Worm (Caenorhabditis elegans) whole organism, young adult: ENCODE data around the gene spin-2.

Experiments used
- F49E8.2 ChIP-seq: sonication (generic microtip); optimal IDR thresholded peaks from 3 replicates; lab custom pipeline; 2017; ENCODE audit warnings: missing genetic modification characterization, mild to moderate bottlenecking, missing compliant biosample characterization, antibody characterized with exemption, moderate library complexity; ENCODE audit not compliant: insufficient read depth
- K11D2.4 ChIP-seq: fragments of 200-800 bp; sonication (Bioruptor generic); IDR thresholded peaks from 2 replicates; pipeline ENCODE4 v1.3.6; 2022; ENCODE audit warnings: missing genetic modification reagents, missing genetic modification characterization, missing compliant biosample characterization
- Y67H2A.10 ChIP-seq: fragments of 200-800 bp; sonication (Bioruptor generic); conservative IDR thresholded peaks from 2 replicates; pipeline ENCODE4 v1.3.6; 2022; ENCODE audit warnings: missing genetic modification reagents, missing genetic modification characterization, missing compliant biosample characterization
- aptf-3 ChIP-seq: fragments of 200-800 bp; sonication (Bioruptor generic); IDR thresholded peaks from 2 replicates; pipeline ENCODE4 v1.3.6; 2022; ENCODE audit warnings: missing genetic modification characterization, missing compliant biosample characterization
- attf-3 ChIP-seq: fragments of 200-800 bp; sonication (Bioruptor generic); conservative IDR thresholded peaks from 2 replicates; pipeline ENCODE4 v1.3.6; 2022; ENCODE audit warnings: missing genetic modification reagents, missing genetic modification characterization, missing compliant biosample characterization
- cebp-1 ChIP-seq, 2 experiments: fragments of 200-800 bp in 1 of 2; sonication (Bioruptor generic) in 1 of 2; sonication (generic microtip) in 1 of 2; IDR thresholded peaks in 1 of 2; optimal IDR thresholded peaks in 1 of 2; 2 replicates each; pipeline versions ENCODE4 v1.3.6 to Lab custom; 2017 to 2022; ENCODE audit warnings: missing compliant biosample characterization in 2 of 2, missing genetic modification characterization in 2 of 2, mild to moderate bottlenecking in 1 of 2, missing genetic modification reagents in 1 of 2, moderate library complexity in 1 of 2
- ceh-27 ChIP-seq: fragments of 200-800 bp; sonication (Bioruptor generic); optimal IDR thresholded peaks from 2 replicates; lab custom pipeline; 2018; ENCODE audit warnings: mild to moderate bottlenecking, missing genetic modification characterization, moderate library complexity, missing compliant biosample characterization
- chd-7 ChIP-seq: sonication (generic microtip); optimal IDR thresholded peaks from 2 replicates; lab custom pipeline; 2016; ENCODE audit warnings: mild to moderate bottlenecking, missing genetic modification characterization, moderate library complexity, missing compliant biosample characterization
- die-1 ChIP-seq: sonication (generic microtip); optimal IDR thresholded peaks from 2 replicates; lab custom pipeline; 2016; ENCODE audit warnings: missing genotype, mild to moderate bottlenecking, missing genetic modification characterization, missing compliant biosample characterization
- dpl-1 ChIP-seq: fragments of 150-350 bp; optimal IDR thresholded peaks from 2 replicates; lab custom pipeline; 2014; ENCODE audit warnings: missing biosample characterization, missing genetic modification reagents, missing genetic modification characterization
- efl-1 ChIP-seq: fragments of 150-350 bp; optimal IDR thresholded peaks from 2 replicates; lab custom pipeline; 2014; ENCODE audit warnings: missing biosample characterization, missing genetic modification reagents, missing genetic modification characterization
- egl-18 ChIP-seq: fragments of 200-800 bp; sonication (Bioruptor generic); IDR thresholded peaks from 2 replicates; pipeline ENCODE4 v1.3.6; 2022; ENCODE audit warnings: missing genetic modification reagents, missing genetic modification characterization, missing compliant biosample characterization
- fkh-3 ChIP-seq: sonication (generic microtip); optimal IDR thresholded peaks from 2 replicates; lab custom pipeline; 2016; ENCODE audit warnings: mild to moderate bottlenecking, missing genetic modification characterization, missing compliant biosample characterization
- him-1 ChIP-seq: sonication (generic microtip); optimal IDR thresholded peaks from 2 replicates; lab custom pipeline; 2016; ENCODE audit warnings: missing genotype, missing genetic modification reagents, missing genetic modification characterization, missing compliant biosample characterization
- hlh-26 ChIP-seq: fragments of 200-800 bp; sonication (Bioruptor generic); conservative IDR thresholded peaks from 2 replicates; pipeline ENCODE4 v1.3.6; 2022; ENCODE audit warnings: missing genetic modification reagents, missing genetic modification characterization, missing compliant biosample characterization
- hmg-1.2 ChIP-seq: fragments of 200-800 bp; sonication (Bioruptor generic); IDR thresholded peaks from 2 replicates; pipeline ENCODE4 v1.3.6; 2022; ENCODE audit warnings: missing genetic modification reagents, missing genetic modification characterization, missing compliant biosample characterization
- lin-26 ChIP-seq: fragments of 200-800 bp; sonication (Bioruptor generic); IDR thresholded peaks from 2 replicates; pipeline ENCODE4 v1.3.6; 2022; ENCODE audit warnings: missing genetic modification reagents, missing genetic modification characterization, missing compliant biosample characterization
- lin-40 ChIP-seq: sonication (generic microtip); optimal IDR thresholded peaks from 2 replicates; lab custom pipeline; 2016; ENCODE audit warnings: missing genetic modification characterization, mild to moderate bottlenecking, missing compliant biosample characterization, missing genotype, missing genetic modification reagents
- madf-3 ChIP-seq: fragments of 200-800 bp; sonication (Bioruptor generic); IDR thresholded peaks from 2 replicates; pipeline ENCODE4 v1.3.6; 2022; ENCODE audit warnings: missing genetic modification reagents, missing genetic modification characterization, missing compliant biosample characterization
- madf-8 ChIP-seq: fragments of 200-800 bp; sonication (Bioruptor generic); conservative IDR thresholded peaks from 2 replicates; pipeline ENCODE4 v1.3.6; 2022; ENCODE audit warnings: missing genetic modification reagents, missing genetic modification characterization, missing compliant biosample characterization
- mcd-1 ChIP-seq: fragments of 200-800 bp; sonication (Bioruptor generic); IDR thresholded peaks from 2 replicates; pipeline ENCODE4 v1.3.6; 2022; ENCODE audit warnings: missing genetic modification reagents, missing genetic modification characterization, missing compliant biosample characterization
- mel-28 ChIP-seq: sonication (generic microtip); optimal IDR thresholded peaks from 2 replicates; lab custom pipeline; 2016; ENCODE audit warnings: borderline replicate concordance, mild to moderate bottlenecking, missing genetic modification characterization, missing compliant biosample characterization
- mes-4 ChIP-seq: sonication (generic microtip); optimal IDR thresholded peaks from 2 replicates; lab custom pipeline; 2016; ENCODE audit warnings: missing genotype, missing genetic modification characterization, missing compliant biosample characterization
- nhr-179 ChIP-seq: sonication (generic microtip); optimal IDR thresholded peaks from 2 replicates; lab custom pipeline; 2016; ENCODE audit warnings: mild to moderate bottlenecking, missing genetic modification characterization, missing compliant biosample characterization
- nhr-90 ChIP-seq: sonication (generic microtip); optimal IDR thresholded peaks from 2 replicates; lab custom pipeline; 2016; ENCODE audit warnings: missing genotype, mild to moderate bottlenecking, missing genetic modification characterization, missing compliant biosample characterization
- rec-8 ChIP-seq, 2 experiments: sonication (generic microtip); optimal IDR thresholded peaks; 2 replicates each; lab custom pipeline; 2016; ENCODE audit warnings: mild to moderate bottlenecking in 2 of 2, missing genetic modification characterization in 2 of 2, missing genetic modification reagents in 2 of 2, missing genotype in 2 of 2, missing biosample characterization in 1 of 2, missing compliant biosample characterization in 1 of 2, moderate library complexity in 1 of 2
- sdz-38 ChIP-seq: sonication (generic microtip); optimal IDR thresholded peaks from 2 replicates; lab custom pipeline; 2016; ENCODE audit warnings: missing genotype, missing genetic modification characterization, missing compliant biosample characterization
- snpc-1.1 ChIP-seq: sonication (generic microtip); optimal IDR thresholded peaks from 2 replicates; lab custom pipeline; 2017; ENCODE audit warnings: missing genetic modification characterization, mild to moderate bottlenecking, missing compliant biosample characterization, antibody characterized with exemption, moderate library complexity, missing genotype, missing genetic modification reagents; ENCODE audit not compliant: insufficient read depth
- snpc-3.4 ChIP-seq: sonication (generic microtip); optimal IDR thresholded peaks from 2 replicates; lab custom pipeline; 2017; ENCODE audit warnings: missing genetic modification characterization, mild to moderate bottlenecking, missing compliant biosample characterization, antibody characterized with exemption, moderate library complexity, missing genotype, missing genetic modification reagents
- snpc-4 ChIP-seq, 5 experiments: fragments of 150-350 bp in 1 of 5; sonication (generic microtip) in 4 of 5; optimal IDR thresholded peaks; 2 replicates each; lab custom pipeline; 2014 to 2018; ENCODE audit warnings: missing genetic modification characterization in 5 of 5, missing biosample characterization in 3 of 5, antibody characterized with exemption in 2 of 5, mild to moderate bottlenecking in 2 of 5, missing compliant biosample characterization in 2 of 5, missing genotype in 2 of 5, moderate library complexity in 2 of 5, missing genetic modification reagents in 1 of 5
- somi-1 ChIP-seq: fragments of 200-800 bp; sonication (Bioruptor generic); optimal IDR thresholded peaks from 2 replicates; lab custom pipeline; 2018; ENCODE audit warnings: mild to moderate bottlenecking, missing genetic modification characterization, missing compliant biosample characterization
- sptf-2 ChIP-seq: fragments of 200-800 bp; sonication (Bioruptor generic); optimal IDR thresholded peaks from 2 replicates; lab custom pipeline; 2018; ENCODE audit warnings: mild to moderate bottlenecking, missing genetic modification characterization, missing compliant biosample characterization
- tbp1 ChIP-seq: fragments of 200-800 bp; sonication (Bioruptor generic); optimal IDR thresholded peaks from 2 replicates; lab custom pipeline; 2018; ENCODE audit warnings: mild to moderate bottlenecking, missing genetic modification characterization, missing compliant biosample characterization
- tbx-9 ChIP-seq: sonication (generic microtip); optimal IDR thresholded peaks from 2 replicates; lab custom pipeline; 2016; ENCODE audit warnings: borderline replicate concordance, missing genetic modification characterization, inconsistent platforms, missing compliant biosample characterization
- unc-62 ChIP-seq: fragments of 150-350 bp; optimal IDR thresholded peaks from 2 replicates; lab custom pipeline; 2014; ENCODE audit warnings: missing biosample characterization, missing genetic modification reagents, missing genetic modification characterization
- zfh-2 ChIP-seq: fragments of 200-800 bp; sonication (Bioruptor generic); conservative IDR thresholded peaks from 2 replicates; pipeline ENCODE4 v1.3.6; 2022; ENCODE audit warnings: missing genetic modification reagents, missing genetic modification characterization, missing compliant biosample characterization
- ztf-26 ChIP-seq: sonication (generic microtip); optimal IDR thresholded peaks from 2 replicates; lab custom pipeline; 2017; ENCODE audit warnings: missing genetic modification characterization, missing compliant biosample characterization
- ztf-28 ChIP-seq: fragments of 200-800 bp; sonication (Bioruptor generic); IDR thresholded peaks from 2 replicates; pipeline ENCODE4 v1.3.6; 2022; ENCODE audit warnings: missing genetic modification reagents, missing genetic modification characterization, missing compliant biosample characterization
- ztf-6 ChIP-seq: fragments of 200-800 bp; sonication (Bioruptor generic); IDR thresholded peaks from 2 replicates; pipeline ENCODE4 v1.3.6; 2022; ENCODE audit warnings: missing genetic modification reagents, missing genetic modification characterization, missing compliant biosample characterization

The spin-2 gene

DNA sequence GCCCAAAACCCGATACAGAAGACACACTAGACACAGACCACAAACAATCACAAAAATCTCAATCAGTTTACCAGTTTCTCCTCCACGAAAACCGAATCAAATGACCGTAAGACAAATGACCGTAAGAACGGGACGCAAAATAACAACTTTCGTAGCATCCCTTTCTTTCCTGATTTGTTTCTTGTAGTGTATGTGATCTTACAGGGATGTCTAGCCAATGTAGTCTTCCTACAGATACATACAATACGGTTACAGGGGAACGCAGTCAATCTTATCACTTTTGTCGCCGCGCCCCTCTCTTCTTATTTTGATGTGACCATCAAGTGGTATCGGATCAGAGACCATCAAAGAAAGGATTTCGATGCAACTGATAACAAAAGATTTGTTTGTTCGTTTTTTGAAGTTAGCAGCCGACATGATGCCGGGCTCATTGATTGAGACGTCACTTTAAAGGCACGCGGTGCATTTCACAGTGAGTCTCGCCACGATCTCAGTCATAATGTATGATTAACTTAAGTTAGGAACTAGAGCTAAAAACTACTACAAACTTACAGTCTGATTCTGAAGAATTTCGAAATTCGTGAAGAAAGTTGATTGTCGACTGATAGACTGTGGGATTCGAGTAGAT, 11.1 kb upstream of the spin-2 start (continued):
- no peak for TF ChIP-seq snpc-3.4 (tag; lab: Kevin White, UChicago)
- TF ChIP-seq nhr-179 (tag; lab: Kevin White, UChicago): no peak

DNA sequence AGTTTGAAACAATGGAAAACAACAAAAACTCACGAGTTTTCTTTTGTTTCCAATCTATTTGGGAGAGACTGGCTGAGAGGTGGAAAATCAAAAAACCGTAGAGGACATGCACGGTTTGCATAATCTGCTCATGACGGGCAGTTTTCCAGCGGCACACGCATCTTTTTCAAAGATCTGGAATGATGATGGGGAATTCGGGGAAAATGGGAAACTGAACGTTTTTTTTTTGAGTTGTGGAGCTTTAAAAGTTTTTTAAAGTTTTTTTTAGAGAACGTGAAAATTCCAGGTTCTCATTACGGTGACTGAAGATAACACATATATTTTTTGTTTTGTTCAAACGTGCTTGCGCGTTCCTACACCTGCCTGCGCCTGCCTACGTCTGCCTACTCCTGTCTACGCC, 10.2 kb upstream of the spin-2 start, which contains the start of gene C39E9.7:
Gene C39E9.7, minus strand, starts transcription at position 101 of the 400 bp plus-strand sequence.
- TF ChIP-seq madf-8 (GFP tag; lab: Robert Waterston, UW) (no peak), ztf-6 (GFP tag; lab: Robert Waterston, UW) (no peak), fkh-3 (tag; lab: Kevin White, UChicago) (no peak), lin-40 (tag; lab: Kevin White, UChicago) (no peak), efl-1 (no peak), sdz-38 (tag; lab: Kevin White, UChicago) (no peak), egl-18 (GFP tag; lab: Robert Waterston, UW) (no peak), lin-26 (GFP tag; lab: Robert Waterston, UW) (no peak), mes-4 (tag; lab: Kevin White, UChicago) (no peak), attf-3 (GFP tag; lab: Robert Waterston, UW) (no peak), ceh-27 (GFP tag; lab: Kevin White, UChicago) (no peak), zfh-2 (GFP tag; lab: Robert Waterston, UW) (no peak), dpl-1 (GFP tag; lab: Kevin White, UChicago) (no peak), snpc-1.1 (tag; lab: Kevin White, UChicago) (no peak), him-1 (tag; lab: Kevin White, UChicago) (no peak), nhr-90 (tag; lab: Kevin White, UChicago) (no peak)
- TF ChIP-seq, all 124 proteins: peak for 0

DNA sequence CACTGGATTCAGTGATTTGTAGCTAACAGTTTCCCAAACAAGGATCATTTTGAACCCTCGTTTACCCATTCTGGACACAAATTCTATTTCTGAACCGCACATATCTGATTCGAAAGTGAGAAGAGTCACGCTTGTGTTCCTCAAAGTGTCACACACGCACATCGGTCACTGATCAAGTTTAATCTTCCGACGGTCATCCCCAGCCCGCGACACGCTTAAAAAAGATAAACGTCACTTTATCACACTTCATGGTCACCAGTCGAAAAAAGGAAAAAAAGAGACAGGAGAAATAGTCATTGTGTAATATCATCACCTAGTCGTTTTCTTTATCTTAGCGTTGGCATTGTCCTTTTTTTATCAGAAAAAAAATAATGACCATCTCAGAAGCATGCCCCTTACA, 9.1 kb upstream of the spin-2 start:
- TF ChIP-seq lin-40 (tag; lab: Kevin White, UChicago): peak; percentile 17
- peak; percentile 78 for TF ChIP-seq ztf-26 (tag; lab: Kevin White, UChicago)
- peak; percentile 33 for TF ChIP-seq chd-7
- TF ChIP-seq mcd-1 (GFP tag; lab: Robert Waterston, UW): no peak
- 0 out of 2 replicates have a peak, but pooled peaks have one; percentile 30 for TF ChIP-seq K11D2.4 (GFP tag; lab: Robert Waterston, UW)
- peak; percentile 17 for TF ChIP-seq somi-1
- no peak for TF ChIP-seq tbp1 (GFP tag; lab: Kevin White, UChicago)
- peak; percentile 63 for TF ChIP-seq die-1

DNA sequence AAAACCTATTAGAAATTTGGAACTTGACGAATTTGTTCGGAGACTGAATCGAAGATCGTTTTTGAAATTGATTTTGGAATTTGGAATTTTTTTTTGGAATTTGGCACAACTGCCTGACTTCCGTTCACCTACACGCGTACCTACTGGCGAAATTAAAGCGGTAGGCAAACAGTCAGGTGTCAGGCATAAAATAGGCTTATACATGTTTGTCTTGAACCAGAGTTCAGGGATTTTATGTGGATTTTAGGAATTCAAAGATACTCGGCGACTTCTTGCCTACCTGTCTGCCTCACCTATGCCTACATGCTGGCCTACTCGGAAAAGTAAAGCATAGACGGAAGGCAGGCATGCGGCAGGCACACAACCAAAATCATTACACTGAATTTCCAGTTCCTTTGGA, 8.5 kb upstream of the spin-2 start:
- TF ChIP-seq hlh-26 (GFP tag; lab: Robert Waterston, UW) (no peak), madf-3 (no peak), hmg-1.2 (GFP tag; lab: Robert Waterston, UW) (no peak), nhr-179 (tag; lab: Kevin White, UChicago) (no peak), lin-40 (tag; lab: Kevin White, UChicago) (no peak), sptf-2 (GFP tag; lab: Kevin White, UChicago) (no peak), unc-62 (GFP tag; lab: Kevin White, UChicago) (no peak), tbx-9 (tag; lab: Kevin White, UChicago) (no peak), mel-28 (no peak), F49E8.2 (tag; lab: Kevin White, UChicago) (no peak), ztf-28 (GFP tag; lab: Robert Waterston, UW) (no peak), aptf-3 (GFP tag; lab: Robert Waterston, UW) (no peak), Y67H2A.10 (GFP tag; lab: Robert Waterston, UW) (no peak), chd-7 (no peak), cebp-1 (GFP tag; IDR thresholded peaks at IDR 0.05; lab: Robert Waterston, UW) (no peak), cebp-1 (tag; optimal IDR thresholded peaks at IDR 0.05; lab: Kevin White, UChicago) (no peak), rec-8 (tag; optimal IDR thresholded peaks at IDR 0.05; lab: Kevin White, UChicago) (no peak), mes-4 (tag; lab: Kevin White, UChicago) (no peak), mcd-1 (GFP tag; lab: Robert Waterston, UW) (no peak), snpc-4 (GFP tag; optimal IDR thresholded peaks at IDR 0.05; lab: Kevin White, UChicago) (no peak), snpc-4 (tag; optimal IDR thresholded peaks at IDR 0.05; lab: Kevin White, UChicago) (no peak)
- TF ChIP-seq, all 124 proteins: peak for 0
